Worm (Caenorhabditis elegans): ENCODE data around the gene F55E10.4.
A peak's percentile ranks its signal among the peaks of the same experiment; 100 is the strongest.

F55E10.4 gene

ce11 chrX:8299554-8299953 lies 28.1 kb downstream of the F55E10.4 start, which contains the start of gene ced-13:
TSS of gene ced-13 (minus strand) at chrX:8299654.
- TF ChIP-seq nhr-67 (tag; optimal IDR thresholded peaks at IDR 0.05) (no peak), nhr-23 (tag; optimal IDR thresholded peaks at IDR 0.05) (no peak), elt-1 (tag; optimal IDR thresholded peaks at IDR 0.05) (no peak), nhr-237 (tag; optimal IDR thresholded peaks at IDR 0.05) (no peak), R02D3.7 (tag; optimal IDR thresholded peaks at IDR 0.05) (no peak), lin-15B (tag; optimal IDR thresholded peaks at IDR 0.05) (no peak), aly-2 (tag; optimal IDR thresholded peaks at IDR 0.05) (no peak)

DNA sequence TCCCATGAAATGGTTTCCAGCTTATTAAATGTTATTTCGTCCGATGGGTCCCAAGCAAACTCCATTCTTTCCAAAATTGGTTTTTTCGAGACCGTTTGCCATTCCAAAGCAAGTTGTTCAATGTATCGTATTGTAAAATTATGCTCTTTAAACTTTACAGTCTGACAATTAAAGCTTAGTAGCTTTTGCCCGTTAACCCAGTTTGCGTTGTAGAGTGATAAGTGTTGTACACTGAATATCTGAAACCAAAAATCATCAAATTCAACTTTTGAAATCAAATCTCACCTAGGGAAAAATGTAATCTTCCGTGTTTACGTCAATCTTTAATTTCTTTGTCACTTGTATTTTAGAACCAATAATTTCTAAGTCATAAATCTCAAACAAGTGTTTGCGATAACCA lies 30.4 kb downstream of the F55E10.4 start:
- TF ChIP-seq elt-3 (tag; optimal IDR thresholded peaks at IDR 0.05) (no peak), unc-62 (GFP tag; optimal IDR thresholded peaks at IDR 0.05) (no peak), ama-1 (optimal IDR thresholded peaks at IDR 0.05) (no peak), aly-2 (tag; optimal IDR thresholded peaks at IDR 0.05) (no peak), egl-5 (tag; optimal IDR thresholded peaks at IDR 0.05) (no peak), nhr-25 (tag; optimal IDR thresholded peaks at IDR 0.05) (no peak), ZK546.5 (tag; optimal IDR thresholded peaks at IDR 0.05) (no peak), pqm-1 (tag; optimal IDR thresholded peaks at IDR 0.05) (no peak), nhr-28 (tag; optimal IDR thresholded peaks at IDR 0.05) (no peak), ceh-16 (tag; optimal IDR thresholded peaks at IDR 0.05) (no peak), ceh-9 (tag; optimal IDR thresholded peaks at IDR 0.05) (no peak), snpc-4 (tag; optimal IDR thresholded peaks at IDR 0.05) (no peak), jun-1 (tag; optimal IDR thresholded peaks at IDR 0.05) (no peak), ceh-82 (tag; optimal IDR thresholded peaks at IDR 0.05) (no peak), R02D3.7 (tag; optimal IDR thresholded peaks at IDR 0.05) (no peak), sea-2 (GFP tag; optimal IDR thresholded peaks at IDR 0.05) (no peak), nhr-23 (tag; optimal IDR thresholded peaks at IDR 0.05) (no peak)

- no peak for TF ChIP-seq mml-1 (tag; optimal IDR thresholded peaks at IDR 0.05)
- no peak for TF ChIP-seq unc-39 (tag; optimal IDR thresholded peaks at IDR 0.05)
- no peak for TF ChIP-seq fkh-2 (tag; optimal IDR thresholded peaks at IDR 0.05)
- TF ChIP-seq nhr-23 (tag; optimal IDR thresholded peaks at IDR 0.05), result no peak
- no peak for TF ChIP-seq unc-62 (GFP tag; optimal IDR thresholded peaks at IDR 0.05)
- TF ChIP-seq nhr-11 (tag; optimal IDR thresholded peaks at IDR 0.05), result no peak
Observed at ce11 chrX:8294586-8294985, 33.1 kb downstream of the F55E10.4 start, which contains the start of gene R09F10.3. TSS of gene R09F10.3 (plus strand) at chrX:8294625.

DNA sequence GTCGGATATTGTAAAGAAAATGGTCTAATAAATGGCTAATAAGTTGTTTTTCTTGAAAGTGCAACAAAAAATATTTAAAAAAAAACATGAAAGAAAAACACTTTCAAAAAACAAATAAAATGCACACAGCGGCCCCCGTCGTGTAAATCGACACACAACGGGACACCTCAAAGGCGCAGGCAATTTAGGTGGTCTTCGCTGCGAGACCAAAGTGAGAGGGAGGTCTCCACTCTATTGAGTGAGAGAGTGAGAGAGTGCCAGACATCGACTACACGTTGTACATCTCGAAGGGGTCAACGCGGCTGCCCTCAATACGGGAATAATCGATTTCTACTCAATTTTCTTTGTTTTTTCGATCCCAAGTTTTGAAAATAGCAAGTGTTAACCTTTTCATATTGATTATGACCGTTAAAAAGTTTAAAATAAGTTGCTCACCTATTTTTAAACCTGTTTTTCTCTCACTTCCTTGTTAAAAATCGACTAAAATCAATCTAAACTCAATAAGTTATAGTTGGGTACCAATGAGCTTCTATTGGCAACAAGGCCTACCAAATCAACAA lies 40.9 kb downstream of the F55E10.4 start, which contains the start of gene sec-16A.2:
sec-16A.2 (plus strand) TSS at position 510 of the 560 bp plus-strand sequence.
- TF ChIP-seq lin-39 (tag; optimal IDR thresholded peaks at IDR 0.05) (peak; percentile 97), mml-1 (tag; optimal IDR thresholded peaks at IDR 0.05) (no peak), pha-4 (tag; optimal IDR thresholded peaks at IDR 0.05) (peak; percentile 91), nhr-11 (tag; optimal IDR thresholded peaks at IDR 0.05) (peak; percentile 15), nfya-1 (tag; optimal IDR thresholded peaks at IDR 0.05; ENCODE audit: insufficient read depth) (peak; percentile 77), lin-15B (tag; optimal IDR thresholded peaks at IDR 0.05) (peak; percentile 88), egl-5 (tag; optimal IDR thresholded peaks at IDR 0.05) (peak; percentile 95), elt-2 (tag; optimal IDR thresholded peaks at IDR 0.05) (peak; percentile 53), nhr-25 (tag; optimal IDR thresholded peaks at IDR 0.05) (peak; percentile 80), snpc-4 (tag; optimal IDR thresholded peaks at IDR 0.05) (peak; percentile 57), eor-1 (tag; optimal IDR thresholded peaks at IDR 0.05) (no peak), ceh-28 (tag; optimal IDR thresholded peaks at IDR 0.05) (peak; percentile 49), nhr-43 (tag; optimal IDR thresholded peaks at IDR 0.05; ENCODE audit: poor library complexity, severe bottlenecking) (peak; percentile 27), pqm-1 (tag; optimal IDR thresholded peaks at IDR 0.05) (peak; percentile 37), hmg-11 (tag; optimal IDR thresholded peaks at IDR 0.05) (peak; percentile 70), fkh-10 (GFP tag; optimal IDR thresholded peaks at IDR 0.05) (no peak), nhr-23 (tag; optimal IDR thresholded peaks at IDR 0.05) (peak; percentile 79), R02D3.7 (tag; optimal IDR thresholded peaks at IDR 0.05) (peak; percentile 64), mdl-1 (tag; optimal IDR thresholded peaks at IDR 0.05) (no peak)

Data from whole organism, L3 larva.